Fruit fly (Drosophila melanogaster) whole organism, embryonic: ENCODE data around the gene eIF4G2.

Experiments used
- Abd-B ChIP-seq: fragments of 200-800 bp; sonication (Bioruptor generic); optimal IDR thresholded peaks from 2 replicates; lab custom pipeline; 2018; ENCODE audit warnings: missing biosample characterization, mild to moderate bottlenecking, missing genetic modification characterization, moderate library complexity
- Antp ChIP-seq: fragments of 200-800 bp; sonication (Bioruptor generic); optimal IDR thresholded peaks from 3 replicates; lab custom pipeline; 2016; ENCODE audit warnings: missing biosample characterization, missing genetic modification characterization
- Atf-2 ChIP-seq: fragments of 200-800 bp; sonication (Bioruptor generic); optimal IDR thresholded peaks from 2 replicates; lab custom pipeline; 2016; ENCODE audit warnings: missing biosample characterization, missing genetic modification characterization
- CG11247 ChIP-seq: fragments of 200-800 bp; sonication (Bioruptor generic); IDR thresholded peaks from 2 replicates; pipeline ENCODE4 v1.3.6; 2022; ENCODE audit warnings: missing biosample characterization, missing genetic modification characterization
- CG11560 ChIP-seq: fragments of 200-800 bp; sonication (Bioruptor generic); IDR thresholded peaks from 3 replicates; pipeline ENCODE4 v1.3.6; 2022; ENCODE audit warnings: missing biosample characterization, missing genetic modification characterization
- CG12236 ChIP-seq: fragments of 200-800 bp; sonication (Bioruptor generic); optimal IDR thresholded peaks from 2 replicates; lab custom pipeline; 2016; ENCODE audit warnings: missing biosample characterization, missing genetic modification characterization
- CG12659 ChIP-seq: fragments of 200-800 bp; sonication (Bioruptor generic); optimal IDR thresholded peaks from 3 replicates; lab custom pipeline; 2017; ENCODE audit warnings: mild to moderate bottlenecking, missing biosample characterization, missing genetic modification reagents, missing genetic modification characterization
- CG15011 ChIP-seq: fragments of 200-800 bp; sonication (Bioruptor generic); optimal IDR thresholded peaks from 3 replicates; lab custom pipeline; 2018; ENCODE audit warnings: missing biosample characterization, mild to moderate bottlenecking, missing genetic modification characterization
- CG17612 ChIP-seq: fragments of 200-800 bp; sonication (Bioruptor generic); IDR thresholded peaks from 2 replicates; pipeline ENCODE4 v1.3.6; 2022; ENCODE audit warnings: missing biosample characterization, missing genetic modification characterization
- CG17802 ChIP-seq: fragments of 200-800 bp; sonication (Bioruptor generic); optimal IDR thresholded peaks from 2 replicates; lab custom pipeline; 2018; ENCODE audit warnings: missing biosample characterization, mild to moderate bottlenecking, missing genetic modification characterization, moderate library complexity
- CG17912 ChIP-seq: fragments of 200-800 bp; sonication (Bioruptor generic); optimal IDR thresholded peaks from 2 replicates; lab custom pipeline; 2018; ENCODE audit warnings: missing biosample characterization, mild to moderate bottlenecking, missing genetic modification characterization
- CG30020 ChIP-seq: fragments of 200-800 bp; optimal IDR thresholded peaks from 2 replicates; lab custom pipeline; 2019; ENCODE audit warnings: missing biosample characterization, mild to moderate bottlenecking, missing genetic modification characterization, moderate library complexity
- CG3163 ChIP-seq: fragments of 200-800 bp; sonication (Bioruptor generic); optimal IDR thresholded peaks from 3 replicates; lab custom pipeline; 2016; ENCODE audit warnings: missing biosample characterization, missing genetic modification characterization
- CG6272 ChIP-seq: fragments of 200-800 bp; sonication (Bioruptor generic); IDR thresholded peaks from 2 replicates; pipeline ENCODE4 v1.3.6; 2022; ENCODE audit warnings: missing biosample characterization, missing genetic modification characterization
- CG6654 ChIP-seq: fragments of 200-800 bp; sonication (Bioruptor generic); optimal IDR thresholded peaks from 2 replicates; lab custom pipeline; 2017; ENCODE audit warnings: missing biosample characterization, mild to moderate bottlenecking, missing genetic modification characterization
- CG7372 ChIP-seq: fragments of 200-800 bp; sonication (Bioruptor generic); IDR thresholded peaks from 2 replicates; pipeline ENCODE4 v1.3.6; 2022; ENCODE audit warnings: missing biosample characterization, missing genetic modification characterization
- CG8290 ChIP-seq, 3 experiments: fragments of 200-800 bp; sonication (Bioruptor generic); optimal IDR thresholded peaks; 2 replicates each; lab custom pipeline; 2016 to 2019; ENCODE audit warnings: missing biosample characterization in 3 of 3, missing genetic modification characterization in 3 of 3, mild to moderate bottlenecking in 2 of 3, moderate library complexity in 1 of 3
- CG8944 ChIP-seq: fragments of 200-800 bp; sonication (Bioruptor generic); optimal IDR thresholded peaks from 3 replicates; lab custom pipeline; 2016; ENCODE audit warnings: missing biosample characterization, missing genetic modification characterization
- CG9215 ChIP-seq: fragments of 200-800 bp; sonication (Bioruptor generic); IDR thresholded peaks from 2 replicates; pipeline ENCODE4 v1.3.6; 2022; ENCODE audit warnings: missing biosample characterization, missing genetic modification characterization
- D19B ChIP-seq: fragments of 200-800 bp; sonication (Bioruptor generic); optimal IDR thresholded peaks from 2 replicates; lab custom pipeline; 2017; ENCODE audit warnings: missing biosample characterization, mild to moderate bottlenecking, missing genetic modification characterization
- Dbx ChIP-seq: fragments of 200-800 bp; sonication (Bioruptor generic); IDR thresholded peaks from 3 replicates; pipeline ENCODE4 v1.3.6; 2022; ENCODE audit warnings: missing biosample characterization, missing genetic modification characterization
- Doc2 ChIP-seq: fragments of 200-800 bp; sonication (Bioruptor generic); IDR thresholded peaks from 2 replicates; pipeline ENCODE4 v1.3.6; 2022; ENCODE audit warnings: missing biosample characterization, missing genetic modification characterization
- Drgx ChIP-seq: fragments of 200-800 bp; sonication (Bioruptor generic); IDR thresholded peaks from 2 replicates; pipeline ENCODE4 v1.3.6; 2022; ENCODE audit warnings: missing biosample characterization, missing genetic modification characterization
- Nf-YC ChIP-seq: fragments of 200-800 bp; optimal IDR thresholded peaks from 3 replicates; lab custom pipeline; 2019; ENCODE audit warnings: missing biosample characterization, mild to moderate bottlenecking, missing genetic modification characterization, moderate library complexity
- Optix ChIP-seq: fragments of 200-800 bp; sonication (Bioruptor generic); IDR thresholded peaks from 3 replicates; pipeline ENCODE4 v1.3.6; 2022; ENCODE audit warnings: missing biosample characterization, missing genetic modification characterization
- Side ChIP-seq: fragments of 200-800 bp; sonication (Bioruptor generic); optimal IDR thresholded peaks from 2 replicates; lab custom pipeline; 2016; ENCODE audit warnings: missing biosample characterization, missing genetic modification characterization
- Trl ChIP-seq, 3 experiments: fragments of >200 bp in 2 of 3; fragments of 200-800 bp in 1 of 3; sonication (Bioruptor generic) in 1 of 3; optimal IDR thresholded peaks; 2 replicates in 1 of 3; 3 replicates in 2 of 3; lab custom pipeline; 2016 to 2017; ENCODE audit warnings: missing biosample characterization in 1 of 3, missing genetic modification characterization in 1 of 3
- da ChIP-seq: fragments of 200-800 bp; sonication (Bioruptor generic); optimal IDR thresholded peaks from 2 replicates; lab custom pipeline; 2016; ENCODE audit warnings: missing biosample characterization, missing genetic modification characterization
- dmrt99B ChIP-seq: fragments of 200-800 bp; sonication (Bioruptor generic); optimal IDR thresholded peaks from 2 replicates; lab custom pipeline; 2018; ENCODE audit warnings: missing biosample characterization, mild to moderate bottlenecking, missing genetic modification characterization, moderate library complexity
- exex ChIP-seq: fragments of 200-800 bp; sonication (Bioruptor generic); optimal IDR thresholded peaks from 4 replicates; lab custom pipeline; 2018; ENCODE audit warnings: missing biosample characterization, mild to moderate bottlenecking, missing genetic modification characterization, moderate library complexity
- fd3F ChIP-seq: fragments of 200-800 bp; sonication (Bioruptor generic); optimal IDR thresholded peaks from 2 replicates; lab custom pipeline; 2018; ENCODE audit warnings: missing biosample characterization, mild to moderate bottlenecking, missing genetic modification characterization, moderate library complexity
- grn ChIP-seq: fragments of 200-800 bp; sonication (Bioruptor generic); optimal IDR thresholded peaks from 3 replicates; lab custom pipeline; 2017; ENCODE audit warnings: missing biosample characterization, missing genetic modification characterization
- gro ChIP-seq: fragments of 200-800 bp; sonication (Bioruptor generic); optimal IDR thresholded peaks from 2 replicates; lab custom pipeline; 2016; ENCODE audit warnings: missing biosample characterization, missing genetic modification characterization
- hbn ChIP-seq: fragments of 200-800 bp; sonication (Bioruptor generic); IDR thresholded peaks from 2 replicates; pipeline ENCODE4 v1.3.6; 2022; ENCODE audit warnings: missing biosample characterization, missing genetic modification characterization; ENCODE audit not compliant: partially characterized antibody
- insv ChIP-seq, 2 experiments: fragments of 200-800 bp; sonication (Bioruptor generic); optimal IDR thresholded peaks; 3 replicates each; lab custom pipeline; 2016 to 2018; ENCODE audit warnings: missing biosample characterization in 2 of 2, missing genetic modification characterization in 2 of 2
- inv ChIP-seq: fragments of 200-800 bp; sonication (Bioruptor generic); IDR thresholded peaks from 2 replicates; pipeline ENCODE4 v1.3.6; 2022; ENCODE audit warnings: missing biosample characterization, missing genetic modification characterization; ENCODE audit not compliant: partially characterized antibody
- lab ChIP-seq: fragments of 200-800 bp; sonication (Bioruptor generic); optimal IDR thresholded peaks from 3 replicates; lab custom pipeline; 2017; ENCODE audit warnings: missing biosample characterization, missing genetic modification characterization, mild to moderate bottlenecking, moderate library complexity, missing genetic modification reagents
- nau ChIP-seq: fragments of 200-800 bp; sonication (Bioruptor generic); optimal IDR thresholded peaks from 3 replicates; lab custom pipeline; 2017; ENCODE audit warnings: missing biosample characterization, mild to moderate bottlenecking, missing genetic modification characterization, missing genetic modification reagents
- otp ChIP-seq: fragments of 200-800 bp; sonication (Bioruptor generic); IDR thresholded peaks from 3 replicates; pipeline ENCODE4, ENCODE4 v1.3.6; 2022; ENCODE audit warnings: missing biosample characterization, missing genetic modification characterization
- pan ChIP-seq, 4 experiments: fragments of >200 bp in 3 of 4; fragments of 200-800 bp in 1 of 4; sonication (Bioruptor generic) in 1 of 4; optimal IDR thresholded peaks in 3 of 4; IDR thresholded peaks in 1 of 4; 2 replicates each; pipeline versions ENCODE4 v1.3.6 to Lab custom; 2017 to 2022; ENCODE audit warnings: missing biosample characterization in 2 of 4, missing genetic modification characterization in 2 of 4, mixed read lengths in 1 of 4
- sens ChIP-seq: fragments of 200-800 bp; sonication (Bioruptor generic); peaks from one replicate; lab custom pipeline; 2016; ENCODE audit warnings: missing biosample characterization, missing genetic modification characterization
- sens-2 ChIP-seq: fragments of 200-800 bp; sonication (Bioruptor generic); IDR thresholded peaks from 2 replicates; pipeline ENCODE4 v1.3.6; 2022; ENCODE audit warnings: missing biosample characterization, missing genetic modification characterization
- slou ChIP-seq: fragments of 200-800 bp; sonication (Bioruptor generic); optimal IDR thresholded peaks from 3 replicates; lab custom pipeline; 2016; ENCODE audit warnings: missing biosample characterization, missing genetic modification characterization
- so ChIP-seq: fragments of 200-800 bp; sonication (Bioruptor generic); IDR thresholded peaks from 3 replicates; pipeline ENCODE4 v1.3.6; 2022; ENCODE audit warnings: missing biosample characterization, missing genetic modification characterization
- stc ChIP-seq: fragments of 200-800 bp; sonication (Bioruptor generic); IDR thresholded peaks from 2 replicates; pipeline ENCODE4 v1.3.6; 2022; ENCODE audit warnings: missing biosample characterization, missing genetic modification characterization
- sug ChIP-seq: fragments of 200-800 bp; optimal IDR thresholded peaks from 2 replicates; lab custom pipeline; 2019; ENCODE audit warnings: missing biosample characterization, mild to moderate bottlenecking, missing genetic modification characterization, moderate library complexity
- tgo ChIP-seq: fragments of 200-800 bp; sonication (Bioruptor generic); IDR thresholded peaks from 3 replicates; pipeline ENCODE4 v1.3.6; 2022; ENCODE audit warnings: missing biosample characterization, missing genetic modification characterization
- trem ChIP-seq: fragments of 200-800 bp; optimal IDR thresholded peaks from 3 replicates; lab custom pipeline; 2019; ENCODE audit warnings: missing biosample characterization, mild to moderate bottlenecking, missing genetic modification characterization, moderate library complexity
- tup ChIP-seq: fragments of 200-800 bp; sonication (Bioruptor generic); optimal IDR thresholded peaks from 2 replicates; lab custom pipeline; 2016; ENCODE audit warnings: missing biosample characterization, mild to moderate bottlenecking, missing genetic modification characterization, moderate library complexity
- zfh1 ChIP-seq: fragments of 200-800 bp; sonication (Bioruptor generic); IDR thresholded peaks from 3 replicates; pipeline ENCODE4 v1.3.6; 2022; ENCODE audit warnings: missing biosample characterization, missing genetic modification characterization

The eIF4G2 gene

dm6 chr3R:23772808-23773207 lies 46.2 kb downstream of the eIF4G2 start, which contains the start of gene tst (continued):
- TF ChIP-seq tgo (GFP tag; lab: Robert Waterston, UW) (peak; percentile 98), Drgx (peak; percentile 94), CG8290 (GFP tag; optimal IDR thresholded peaks at IDR 0.05; lab: Kevin White, UChicago) (peak; percentile 86), CG8290 (tag; optimal IDR thresholded peaks at IDR 0.05; lab: Kevin White, UChicago) (peak in 1 of 2 experiments; percentile 59), pan (optimal IDR thresholded peaks at IDR 0.05; lab: Kevin White, UChicago) (no peak), pan (GFP tag; optimal IDR thresholded peaks at IDR 0.05 in 1 of 2, IDR thresholded peaks at IDR 0.05 in 1 of 2) (peak in 1 of 2 experiments; percentile 97), CG7372 (GFP tag; lab: Robert Waterston, UW) (peak; percentile 97), D19B (GFP tag; lab: Kevin White, UChicago) (peak; percentile 75), CG11560 (tag; lab: Robert Waterston, UW) (peak; percentile 91), slou (peak; percentile 73), CG17802 (tag; lab: Kevin White, UChicago) (peak; percentile 72), da (GFP tag; lab: Kevin White, UChicago) (no peak), zfh1 (peak; percentile 98), Dbx (peak; percentile 96), inv (GFP tag; lab: Robert Waterston, UW) (no peak), Abd-B (GFP tag; lab: Kevin White, UChicago) (peak; percentile 95), CG12236 (GFP tag; lab: Kevin White, UChicago) (no peak), so (GFP tag; lab: Robert Waterston, UW) (peak; percentile 89), CG30020 (tag; lab: Kevin White, UChicago) (peak; percentile 72), Nf-YC (tag; lab: Kevin White, UChicago) (peak; percentile 79), CG3163 (GFP tag; lab: Kevin White, UChicago) (no peak), sug (tag; lab: Kevin White, UChicago) (peak; percentile 79), Optix (peak; percentile 93), Doc2 (GFP tag; lab: Robert Waterston, UW) (peak; percentile 92), Atf-2 (peak; percentile 31), insv (GFP tag; optimal IDR thresholded peaks at IDR 0.05; lab: Kevin White, UChicago) (peak in 1 of 2 experiments; percentile 36), trem (peak; percentile 91), Antp (GFP tag; lab: Kevin White, UChicago) (peak; percentile 25), tup (GFP tag; lab: Kevin White, UChicago) (peak; percentile 74), CG8944 (GFP tag; lab: Kevin White, UChicago) (peak; percentile 34), fd3F (GFP tag; lab: Kevin White, UChicago) (peak; percentile 88), CG17912 (GFP tag; lab: Kevin White, UChicago) (peak; percentile 53), CG6654 (GFP tag; lab: Kevin White, UChicago) (peak; percentile 56), nau (no peak), hbn (GFP tag; lab: Robert Waterston, UW) (peak; percentile 42), CG17612 (GFP tag; lab: Robert Waterston, UW) (peak; percentile 93), dmrt99B (peak; percentile 90), CG6272 (GFP tag; lab: Robert Waterston, UW) (peak; percentile 99), exex (tag; lab: Kevin White, UChicago) (peak; percentile 63), sens (GFP tag; lab: Kevin White, UChicago) (peak; percentile 93), sens-2 (GFP tag; lab: Robert Waterston, UW) (peak; percentile 67; the same call in 1 of the 2 replicates), CG15011 (peak; percentile 76), CG12659 (peak; percentile 93), Trl (optimal IDR thresholded peaks at IDR 0.05; lab: Kevin White, UChicago) (no peak), Trl (GFP tag; optimal IDR thresholded peaks at IDR 0.05; lab: Kevin White, UChicago) (peak; percentile 35), CG9215 (GFP tag; lab: Robert Waterston, UW) (peak; percentile 96), otp (GFP tag; lab: Robert Waterston, UW) (peak; percentile 88; the same call in 2 of the 3 replicates), Side (GFP tag; lab: Kevin White, UChicago) (no peak), grn (GFP tag; lab: Kevin White, UChicago) (no peak), CG11247 (GFP tag; lab: Robert Waterston, UW) (peak; percentile 96), gro (GFP tag; lab: Kevin White, UChicago) (no peak), stc (GFP tag; lab: Robert Waterston, UW) (peak; percentile 95), lab (GFP tag; lab: Kevin White, UChicago) (peak; percentile 93)
